Fruit fly (Drosophila melanogaster) whole organism, adult: Measurements from ENCODE around the gene CG34132.

Experiments used
- CG11617 ChIP-seq: fragments of 200-800 bp; sonication (Bioruptor generic); optimal IDR thresholded peaks from 2 replicates; lab custom pipeline; 2017; ENCODE audit warnings: mild to moderate bottlenecking, missing biosample characterization, missing genetic modification reagents, missing genetic modification characterization
- CG12768 ChIP-seq: fragments of 200-800 bp; sonication (Bioruptor generic); optimal IDR thresholded peaks from 2 replicates; lab custom pipeline; 2017; ENCODE audit warnings: missing biosample characterization, missing genetic modification characterization, mild to moderate bottlenecking, moderate library complexity, missing genetic modification reagents
- CG14711 ChIP-seq: fragments of 200-800 bp; sonication (Bioruptor generic); optimal IDR thresholded peaks from 2 replicates; lab custom pipeline; 2018; ENCODE audit warnings: missing biosample characterization, mild to moderate bottlenecking, missing genetic modification characterization, moderate library complexity
- CG1620 ChIP-seq: fragments of 200-800 bp; sonication (Bioruptor generic); optimal IDR thresholded peaks from 2 replicates; lab custom pipeline; 2016; ENCODE audit warnings: missing biosample characterization, missing genetic modification characterization
- CG33017 ChIP-seq: fragments of 200-800 bp; sonication (Bioruptor generic); optimal IDR thresholded peaks from 2 replicates; lab custom pipeline; 2018; ENCODE audit warnings: missing biosample characterization, mild to moderate bottlenecking, missing genetic modification characterization, moderate library complexity
- CG5204 ChIP-seq: fragments of 200-800 bp; sonication (Bioruptor generic); optimal IDR thresholded peaks from 2 replicates; lab custom pipeline; 2016; ENCODE audit warnings: missing biosample characterization, missing genetic modification characterization
- CG7045 ChIP-seq: fragments of 200-800 bp; sonication (Bioruptor generic); optimal IDR thresholded peaks from 2 replicates; lab custom pipeline; 2017; ENCODE audit warnings: missing biosample characterization, mild to moderate bottlenecking, missing genetic modification characterization
- CG7101 ChIP-seq: fragments of 200-800 bp; sonication (Bioruptor generic); optimal IDR thresholded peaks from 2 replicates; lab custom pipeline; 2018; ENCODE audit warnings: missing biosample characterization, mild to moderate bottlenecking, missing genetic modification characterization, moderate library complexity
- Clk ChIP-seq: fragments of 200-800 bp; sonication (Bioruptor generic); optimal IDR thresholded peaks from 2 replicates; lab custom pipeline; 2017; ENCODE audit warnings: missing biosample characterization, missing genetic modification characterization
- Crg-1 ChIP-seq: fragments of 200-800 bp; sonication (Bioruptor generic); optimal IDR thresholded peaks from 2 replicates; lab custom pipeline; 2016; ENCODE audit warnings: missing biosample characterization, missing genetic modification characterization
- Hr96 ChIP-seq: fragments of 200-800 bp; sonication (Bioruptor generic); optimal IDR thresholded peaks from 2 replicates; lab custom pipeline; 2016; ENCODE audit warnings: missing biosample characterization, missing genetic modification characterization
- Mnt ChIP-seq: fragments of 200-800 bp; sonication (Bioruptor generic); optimal IDR thresholded peaks from 2 replicates; lab custom pipeline; 2016; ENCODE audit warnings: missing biosample characterization, mild to moderate bottlenecking, missing genetic modification characterization
- bab1 ChIP-seq: fragments of 200-800 bp; sonication (Bioruptor generic); optimal IDR thresholded peaks from 3 replicates; lab custom pipeline; 2019; ENCODE audit warnings: missing biosample characterization, mild to moderate bottlenecking, missing genetic modification characterization, moderate library complexity
- cic ChIP-seq: fragments of 200-800 bp; sonication (Bioruptor generic); optimal IDR thresholded peaks from 2 replicates; lab custom pipeline; 2017; ENCODE audit warnings: missing biosample characterization, mild to moderate bottlenecking, missing genetic modification characterization, moderate library complexity
- cnc ChIP-seq, 2 experiments: fragments of >200 bp; optimal IDR thresholded peaks; 2 replicates each; lab custom pipeline; 2017
- kay ChIP-seq: fragments of 200-800 bp; sonication (Bioruptor generic); peaks from one replicate; lab custom pipeline; 2016; ENCODE audit warnings: missing biosample characterization, missing genetic modification characterization, borderline replicate concordance
- ovo ChIP-seq: fragments of 200-800 bp; sonication (Bioruptor generic); optimal IDR thresholded peaks from 2 replicates; lab custom pipeline; 2016; ENCODE audit warnings: missing biosample characterization, missing genetic modification characterization
- pad ChIP-seq: fragments of 200-800 bp; sonication (Bioruptor generic); optimal IDR thresholded peaks from 3 replicates; lab custom pipeline; 2017; ENCODE audit warnings: missing biosample characterization, missing genetic modification characterization, mild to moderate bottlenecking, moderate library complexity, missing genetic modification reagents
- tj ChIP-seq: fragments of 200-800 bp; sonication (Bioruptor generic); optimal IDR thresholded peaks from 3 replicates; lab custom pipeline; 2017; ENCODE audit warnings: missing biosample characterization, mild to moderate bottlenecking, missing genetic modification characterization, moderate library complexity
- toe ChIP-seq: fragments of 200-800 bp; sonication (Bioruptor generic); optimal IDR thresholded peaks from 2 replicates; lab custom pipeline; 2016; ENCODE audit warnings: missing biosample characterization, missing genetic modification characterization

The CG34132 gene

dm6 chr2L:7885952-7886351 is 649 bp downstream of the CG34132 start:
- no peak for TF ChIP-seq CG7045 (GFP tag; lab: Kevin White, UChicago)
- TF ChIP-seq Crg-1 (GFP tag; lab: Kevin White, UChicago) = no peak
- TF ChIP-seq CG5204 (GFP tag; lab: Kevin White, UChicago) = no peak
- no peak for TF ChIP-seq cnc (optimal IDR thresholded peaks at IDR 0.05; lab: Kevin White, UChicago)
- TF ChIP-seq CG11617 (GFP tag; lab: Kevin White, UChicago) = peak; percentile 54
- TF ChIP-seq CG12768 (GFP tag; lab: Kevin White, UChicago) = no peak
- no peak for TF ChIP-seq ovo (GFP tag; lab: Kevin White, UChicago)
- no peak for TF ChIP-seq CG14711 (tag; lab: Kevin White, UChicago)
- TF ChIP-seq Hr96 (GFP tag; lab: Kevin White, UChicago) = no peak
- no peak for TF ChIP-seq tj (GFP tag; lab: Kevin White, UChicago)
- TF ChIP-seq Clk = no peak
- TF ChIP-seq cic (GFP tag; lab: Kevin White, UChicago) = no peak
- no peak for TF ChIP-seq toe (GFP tag; lab: Kevin White, UChicago)
- peak; percentile 46 for TF ChIP-seq Mnt

- no peak for TF ChIP-seq Crg-1 (GFP tag; lab: Kevin White, UChicago)
- no peak for TF ChIP-seq CG14711 (tag; lab: Kevin White, UChicago)
- no peak for TF ChIP-seq ovo (GFP tag; lab: Kevin White, UChicago)
- no peak for TF ChIP-seq CG1620
- TF ChIP-seq kay (GFP tag; lab: Kevin White, UChicago) = no peak
- no peak for TF ChIP-seq Clk
- no peak for TF ChIP-seq Hr96 (GFP tag; lab: Kevin White, UChicago)
- no peak for TF ChIP-seq CG7101 (tag; lab: Kevin White, UChicago)
- TF ChIP-seq bab1 (GFP tag; lab: Kevin White, UChicago) = no peak
- no peak for TF ChIP-seq Mnt
- TF ChIP-seq CG33017 = no peak
- TF ChIP-seq tj (GFP tag; lab: Kevin White, UChicago) = no peak
- TF ChIP-seq cic (GFP tag; lab: Kevin White, UChicago) = no peak
- TF ChIP-seq CG11617 (GFP tag; lab: Kevin White, UChicago) = no peak
- TF ChIP-seq toe (GFP tag; lab: Kevin White, UChicago) = no peak
- no peak for TF ChIP-seq pad (GFP tag; lab: Kevin White, UChicago)
- TF ChIP-seq CG5204 (GFP tag; lab: Kevin White, UChicago) = no peak
Observed at dm6 chr2L:7887333-7887732, 2.0 kb downstream of the CG34132 start, which contains the start of gene CG7102. TSS of gene CG7102 (minus strand) at chr2L:7887513.

dm6 chr2L:7889029-7889428 is 3.7 kb downstream of the CG34132 start, which contains the start of gene Spn28Da:
TSS of gene Spn28Da (minus strand) at chr2L:7889129.
- TF ChIP-seq CG14711 (tag; lab: Kevin White, UChicago) (no peak), CG1620 (no peak), bab1 (GFP tag; lab: Kevin White, UChicago) (no peak), ovo (GFP tag; lab: Kevin White, UChicago) (no peak), CG5204 (GFP tag; lab: Kevin White, UChicago) (no peak), CG11617 (GFP tag; lab: Kevin White, UChicago) (no peak)

dm6 chr2L:7890654-7891114 is 5.4 kb downstream of the CG34132 start, which contains the start of gene Spn28Db:
TSS of gene Spn28Db (minus strand) at chr2L:7890704.
- TF ChIP-seq Mnt (no peak), cic (GFP tag; lab: Kevin White, UChicago) (no peak), CG1620 (peak; percentile 13), kay (GFP tag; lab: Kevin White, UChicago) (no peak), CG7101 (tag; lab: Kevin White, UChicago) (no peak), CG11617 (GFP tag; lab: Kevin White, UChicago) (no peak), Crg-1 (GFP tag; lab: Kevin White, UChicago) (no peak), pad (GFP tag; lab: Kevin White, UChicago) (no peak), CG14711 (tag; lab: Kevin White, UChicago) (no peak), bab1 (GFP tag; lab: Kevin White, UChicago) (peak; percentile 50), toe (GFP tag; lab: Kevin White, UChicago) (no peak), CG5204 (GFP tag; lab: Kevin White, UChicago) (peak; percentile 8), Clk (no peak), cnc (optimal IDR thresholded peaks at IDR 0.05; lab: Kevin White, UChicago) (no peak)

- TF ChIP-seq CG12768 (GFP tag; lab: Kevin White, UChicago) (no peak), CG1620 (no peak), CG11617 (GFP tag; lab: Kevin White, UChicago) (no peak), Crg-1 (GFP tag; lab: Kevin White, UChicago) (no peak), CG7101 (tag; lab: Kevin White, UChicago) (no peak), cnc (optimal IDR thresholded peaks at IDR 0.05; lab: Kevin White, UChicago) (no peak), CG14711 (tag; lab: Kevin White, UChicago) (no peak), kay (GFP tag; lab: Kevin White, UChicago) (no peak), Hr96 (GFP tag; lab: Kevin White, UChicago) (no peak), Clk (no peak), ovo (GFP tag; lab: Kevin White, UChicago) (no peak)
Observed at dm6 chr2L:7897245-7897644, 11.9 kb downstream of the CG34132 start.

- TF ChIP-seq CG7045 (GFP tag; lab: Kevin White, UChicago) (no peak), CG12768 (GFP tag; lab: Kevin White, UChicago) (no peak), tj (GFP tag; lab: Kevin White, UChicago) (no peak)
Observed at dm6 chr2L:7898581-7898980, 13.3 kb downstream of the CG34132 start.
